Fruit fly (Drosophila melanogaster): ENCODE data around the gene Act5C.

- TF ChIP-seq N (GFP tag; optimal IDR thresholded peaks at IDR 0.05) (no peak), foxo (GFP tag; optimal IDR thresholded peaks at IDR 0.05) (peak in 1 of 2 experiments; percentile 1), Jra (GFP tag; optimal IDR thresholded peaks at IDR 0.05) (no peak), fru (GFP tag; optimal IDR thresholded peaks at IDR 0.05) (no peak), pan (optimal IDR thresholded peaks at IDR 0.05) (no peak), h (GFP tag; optimal IDR thresholded peaks at IDR 0.05) (no peak), woc (GFP tag; optimal IDR thresholded peaks at IDR 0.05) (no peak), GATAd (GFP tag; optimal IDR thresholded peaks at IDR 0.05) (no peak), Mio (GFP tag; optimal IDR thresholded peaks at IDR 0.05) (no peak), lola (GFP tag; optimal IDR thresholded peaks at IDR 0.05) (no peak), CG32264 (GFP tag; optimal IDR thresholded peaks at IDR 0.05) (no peak), dsf (GFP tag; optimal IDR thresholded peaks at IDR 0.05; ENCODE audit: borderline replicate concordance) (no peak), Abd-B (GFP tag; optimal IDR thresholded peaks at IDR 0.05) (no peak)
These were observed 1.2 kb upstream of the Act5C start for dm6 chrX:5899241-5900145.
